Fruit fly (Drosophila melanogaster) whole organism, embryonic: ENCODE results near the gene ATP7.

Source experiments
- Bgb ChIP-seq: fragments of 200-800 bp; sonication (Bioruptor generic); IDR thresholded peaks from 2 replicates; pipeline ENCODE4 v1.3.6; 2022; ENCODE audit warnings: missing biosample characterization, missing genetic modification characterization; ENCODE audit not compliant: partially characterized antibody
- CG10267 ChIP-seq: fragments of 200-800 bp; sonication (Bioruptor generic); optimal IDR thresholded peaks from 2 replicates; lab custom pipeline; 2018; ENCODE audit warnings: missing biosample characterization, mild to moderate bottlenecking, missing genetic modification characterization, moderate library complexity
- CG10431 ChIP-seq: fragments of 200-800 bp; sonication (Bioruptor generic); optimal IDR thresholded peaks from 3 replicates; lab custom pipeline; 2018; ENCODE audit warnings: missing biosample characterization, mild to moderate bottlenecking, missing genetic modification characterization
- CG12104 ChIP-seq: fragments of 200-800 bp; sonication (Bioruptor generic); optimal IDR thresholded peaks from 3 replicates; lab custom pipeline; 2016; ENCODE audit warnings: missing biosample characterization, missing genetic modification characterization
- CG12391 ChIP-seq: fragments of 200-800 bp; sonication (Bioruptor generic); optimal IDR thresholded peaks from 3 replicates; lab custom pipeline; 2018; ENCODE audit warnings: missing biosample characterization, mild to moderate bottlenecking, missing genetic modification characterization, moderate library complexity
- CG12659 ChIP-seq: fragments of 200-800 bp; sonication (Bioruptor generic); optimal IDR thresholded peaks from 3 replicates; lab custom pipeline; 2017; ENCODE audit warnings: mild to moderate bottlenecking, missing biosample characterization, missing genetic modification reagents, missing genetic modification characterization
- CG13424 ChIP-seq: fragments of 200-800 bp; sonication (Bioruptor generic); optimal IDR thresholded peaks from 2 replicates; lab custom pipeline; 2019; ENCODE audit warnings: missing biosample characterization, mild to moderate bottlenecking, missing genetic modification characterization, moderate library complexity
- CG15514 ChIP-seq: fragments of 200-800 bp; sonication (Bioruptor generic); optimal IDR thresholded peaks from 3 replicates; lab custom pipeline; 2017; ENCODE audit warnings: missing biosample characterization, missing genetic modification characterization, mild to moderate bottlenecking, moderate library complexity, missing genetic modification reagents
- CG16813 ChIP-seq: fragments of 200-800 bp; sonication (Bioruptor generic); IDR thresholded peaks from 3 replicates; pipeline ENCODE4 v1.3.6; 2022; ENCODE audit warnings: missing biosample characterization, missing genetic modification characterization; ENCODE audit not compliant: partially characterized antibody
- CG17186 ChIP-seq: fragments of 200-800 bp; sonication (Bioruptor generic); optimal IDR thresholded peaks from 3 replicates; lab custom pipeline; 2017; ENCODE audit warnings: missing biosample characterization, missing genetic modification reagents, missing genetic modification characterization
- CG17359 ChIP-seq: fragments of 200-800 bp; sonication (Bioruptor generic); optimal IDR thresholded peaks from 3 replicates; lab custom pipeline; 2018; ENCODE audit warnings: missing biosample characterization, mild to moderate bottlenecking, missing genetic modification characterization, moderate library complexity
- CG17361 ChIP-seq: fragments of 200-800 bp; sonication (Bioruptor generic); IDR thresholded peaks from 3 replicates; pipeline ENCODE4 v1.3.6; 2022; ENCODE audit warnings: missing biosample characterization, missing genetic modification characterization
- CG17385 ChIP-seq: fragments of 200-800 bp; sonication (Bioruptor generic); optimal IDR thresholded peaks from 3 replicates; lab custom pipeline; 2018; ENCODE audit warnings: missing biosample characterization, mild to moderate bottlenecking, missing genetic modification characterization
- CG30403 ChIP-seq: fragments of 200-800 bp; sonication (Bioruptor generic); optimal IDR thresholded peaks from 3 replicates; lab custom pipeline; 2016; ENCODE audit warnings: missing biosample characterization, missing genetic modification characterization
- CG34224 ChIP-seq: fragments of 200-800 bp; sonication (Bioruptor generic); IDR thresholded peaks from 3 replicates; pipeline ENCODE4 v1.3.6; 2022; ENCODE audit warnings: missing biosample characterization, missing genetic modification characterization; ENCODE audit not compliant: partially characterized antibody
- CG4282 ChIP-seq: fragments of 200-800 bp; sonication (Bioruptor generic); optimal IDR thresholded peaks from 2 replicates; lab custom pipeline; 2016; ENCODE audit warnings: missing biosample characterization, missing genetic modification characterization
- CG4328 ChIP-seq: fragments of 200-800 bp; sonication (Bioruptor generic); optimal IDR thresholded peaks from 3 replicates; lab custom pipeline; 2017; ENCODE audit warnings: missing biosample characterization, missing genetic modification reagents, missing genetic modification characterization
- CG6683 ChIP-seq: fragments of 200-800 bp; sonication (Bioruptor generic); optimal IDR thresholded peaks from 2 replicates; lab custom pipeline; 2017; ENCODE audit warnings: missing biosample characterization, mild to moderate bottlenecking, missing genetic modification characterization, missing genetic modification reagents
- CG6689 ChIP-seq: fragments of 200-800 bp; sonication (Bioruptor generic); IDR thresholded peaks from 2 replicates; pipeline ENCODE4 v1.3.6; 2022; ENCODE audit warnings: missing biosample characterization, missing genetic modification characterization
- CG6813 ChIP-seq: fragments of 200-800 bp; sonication (Bioruptor generic); optimal IDR thresholded peaks from 2 replicates; lab custom pipeline; 2017; ENCODE audit warnings: missing biosample characterization, missing genetic modification characterization, mild to moderate bottlenecking, moderate library complexity, missing genetic modification reagents
- CG6854 ChIP-seq: fragments of 200-800 bp; sonication (Bioruptor generic); optimal IDR thresholded peaks from 3 replicates; lab custom pipeline; 2017; ENCODE audit warnings: missing biosample characterization, mild to moderate bottlenecking, missing genetic modification characterization
- CG7556 ChIP-seq: fragments of 200-800 bp; sonication (Bioruptor generic); optimal IDR thresholded peaks from 2 replicates; lab custom pipeline; 2017; ENCODE audit warnings: missing biosample characterization, mild to moderate bottlenecking, missing genetic modification characterization
- CG7839 ChIP-seq: fragments of 200-800 bp; sonication (Bioruptor generic); optimal IDR thresholded peaks from 3 replicates; lab custom pipeline; 2018; ENCODE audit warnings: missing biosample characterization, mild to moderate bottlenecking, missing genetic modification characterization, moderate library complexity
- CG8089 ChIP-seq: fragments of 200-800 bp; sonication (Bioruptor generic); optimal IDR thresholded peaks from 3 replicates; lab custom pipeline; 2016; ENCODE audit warnings: missing biosample characterization, missing genetic modification characterization
- CG9437 ChIP-seq: fragments of 200-800 bp; sonication (Bioruptor generic); optimal IDR thresholded peaks from 2 replicates; lab custom pipeline; 2018; ENCODE audit warnings: missing biosample characterization, mild to moderate bottlenecking, missing genetic modification characterization
- CG9932 ChIP-seq: fragments of 200-800 bp; sonication (Bioruptor generic); IDR thresholded peaks from 2 replicates; pipeline ENCODE4 v1.3.6; 2022; ENCODE audit warnings: missing biosample characterization, missing genetic modification characterization
- Dip3 ChIP-seq: fragments of 200-800 bp; sonication (Bioruptor generic); optimal IDR thresholded peaks from 3 replicates; lab custom pipeline; 2016; ENCODE audit warnings: missing biosample characterization, missing genetic modification characterization
- Fer1 ChIP-seq: fragments of 200-800 bp; sonication (Bioruptor generic); optimal IDR thresholded peaks from 2 replicates; lab custom pipeline; 2017; ENCODE audit warnings: missing biosample characterization, mild to moderate bottlenecking, missing genetic modification characterization
- H2.0 ChIP-seq: fragments of 200-800 bp; sonication (Bioruptor generic); IDR thresholded peaks from 2 replicates; pipeline ENCODE4 v1.3.6; 2022; ENCODE audit warnings: missing biosample characterization, missing genetic modification characterization
- HLH3B ChIP-seq: fragments of 200-800 bp; sonication (Bioruptor generic); IDR thresholded peaks from 2 replicates; pipeline ENCODE4 v1.3.6; 2022; ENCODE audit warnings: missing biosample characterization, missing genetic modification characterization
- Hey ChIP-seq: fragments of 200-800 bp; sonication (Bioruptor generic); optimal IDR thresholded peaks from 3 replicates; lab custom pipeline; 2018; ENCODE audit warnings: missing biosample characterization, mild to moderate bottlenecking, missing genetic modification characterization
- HmgZ ChIP-seq: fragments of 200-800 bp; sonication (Bioruptor generic); optimal IDR thresholded peaks from 2 replicates; lab custom pipeline; 2018; ENCODE audit warnings: missing biosample characterization, mild to moderate bottlenecking, missing genetic modification characterization
- Hr3 ChIP-seq: fragments of 200-800 bp; sonication (Bioruptor generic); optimal IDR thresholded peaks from 3 replicates; lab custom pipeline; 2016; ENCODE audit warnings: missing biosample characterization, missing genetic modification characterization
- Med ChIP-seq: fragments of 200-800 bp; sonication (Bioruptor generic); peaks from one replicate; lab custom pipeline; 2016; ENCODE audit warnings: missing biosample characterization, missing genetic modification characterization, mild to moderate bottlenecking, inconsistent platforms, moderate library complexity
- NfI ChIP-seq: fragments of 200-800 bp; sonication (Bioruptor generic); optimal IDR thresholded peaks from 3 replicates; lab custom pipeline; 2018; ENCODE audit warnings: missing biosample characterization, mild to moderate bottlenecking, missing genetic modification characterization, moderate library complexity
- Oli ChIP-seq: fragments of 200-800 bp; sonication (Bioruptor generic); optimal IDR thresholded peaks from 2 replicates; lab custom pipeline; 2018; ENCODE audit warnings: missing biosample characterization, mild to moderate bottlenecking, missing genetic modification characterization, moderate library complexity
- Xbp1 ChIP-seq: fragments of 200-800 bp; sonication (Bioruptor generic); optimal IDR thresholded peaks from 3 replicates; lab custom pipeline; 2016; ENCODE audit warnings: missing biosample characterization, mild to moderate bottlenecking, missing genetic modification characterization
- dmrt99B ChIP-seq: fragments of 200-800 bp; sonication (Bioruptor generic); optimal IDR thresholded peaks from 2 replicates; lab custom pipeline; 2018; ENCODE audit warnings: missing biosample characterization, mild to moderate bottlenecking, missing genetic modification characterization, moderate library complexity
- exex ChIP-seq: fragments of 200-800 bp; sonication (Bioruptor generic); optimal IDR thresholded peaks from 4 replicates; lab custom pipeline; 2018; ENCODE audit warnings: missing biosample characterization, mild to moderate bottlenecking, missing genetic modification characterization, moderate library complexity
- fd3F ChIP-seq: fragments of 200-800 bp; sonication (Bioruptor generic); optimal IDR thresholded peaks from 2 replicates; lab custom pipeline; 2018; ENCODE audit warnings: missing biosample characterization, mild to moderate bottlenecking, missing genetic modification characterization, moderate library complexity
- ind ChIP-seq: fragments of 200-800 bp; sonication (Bioruptor generic); optimal IDR thresholded peaks from 3 replicates; lab custom pipeline; 2016; ENCODE audit warnings: missing biosample characterization, missing genetic modification characterization
- lmd ChIP-seq: fragments of 200-800 bp; sonication (Bioruptor generic); IDR thresholded peaks from 2 replicates; pipeline ENCODE4 v1.3.6; 2022; ENCODE audit warnings: missing biosample characterization, missing genetic modification characterization
- onecut ChIP-seq: fragments of 200-800 bp; sonication (Bioruptor generic); IDR thresholded peaks from 2 replicates; pipeline ENCODE4 v1.3.6; 2022; ENCODE audit warnings: missing biosample characterization, missing genetic modification characterization
- pum ChIP-seq: fragments of 200-800 bp; sonication (Bioruptor generic); optimal IDR thresholded peaks from 2 replicates; lab custom pipeline; 2016; ENCODE audit warnings: missing biosample characterization, missing genetic modification characterization
- ranshi ChIP-seq: fragments of 200-800 bp; sonication (Bioruptor generic); IDR thresholded peaks from 2 replicates; pipeline ENCODE4 v1.3.6; 2022; ENCODE audit warnings: missing biosample characterization, missing genetic modification characterization
- sens ChIP-seq: fragments of 200-800 bp; sonication (Bioruptor generic); peaks from one replicate; lab custom pipeline; 2016; ENCODE audit warnings: missing biosample characterization, missing genetic modification characterization
- slbo ChIP-seq: fragments of 200-800 bp; sonication (Bioruptor generic); IDR thresholded peaks from 2 replicates; pipeline ENCODE4 v1.3.6; 2022; ENCODE audit warnings: missing biosample characterization, missing genetic modification characterization
- so ChIP-seq: fragments of 200-800 bp; sonication (Bioruptor generic); IDR thresholded peaks from 3 replicates; pipeline ENCODE4 v1.3.6; 2022; ENCODE audit warnings: missing biosample characterization, missing genetic modification characterization
- sug ChIP-seq: fragments of 200-800 bp; optimal IDR thresholded peaks from 2 replicates; lab custom pipeline; 2019; ENCODE audit warnings: missing biosample characterization, mild to moderate bottlenecking, missing genetic modification characterization, moderate library complexity
- vfl ChIP-seq: fragments of 200-800 bp; sonication (Bioruptor generic); optimal IDR thresholded peaks from 2 replicates; lab custom pipeline; 2016; ENCODE audit warnings: missing biosample characterization, missing genetic modification characterization

Gene ATP7

DNA sequence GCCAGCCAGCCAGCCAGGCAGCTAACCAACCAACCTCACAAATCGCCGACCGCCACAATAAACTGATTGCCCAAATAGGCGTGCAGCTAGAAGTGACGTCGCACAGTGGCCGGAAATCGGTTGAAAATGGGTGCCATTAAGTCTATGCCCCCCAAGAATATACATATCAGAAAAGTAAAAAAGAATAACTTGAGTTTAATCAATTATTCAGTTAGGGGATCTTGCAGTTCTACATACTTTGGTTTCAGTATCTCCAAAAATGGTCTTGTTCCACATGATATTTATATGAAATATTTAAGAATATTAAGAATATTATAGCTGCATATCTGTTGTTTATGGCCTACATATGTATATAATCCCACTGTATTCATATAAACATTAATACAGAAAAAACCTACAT lies 30.5 kb downstream of the ATP7 start (continued):
- TF ChIP-seq CG4328 (peak; percentile 46), CG10431 (GFP tag; lab: Kevin White, UChicago) (no peak), onecut (GFP tag; lab: Robert Waterston, UW) (no peak), CG12104 (GFP tag; lab: Kevin White, UChicago) (peak; percentile 29), CG4282 (GFP tag; lab: Kevin White, UChicago) (peak; percentile 16), HLH3B (GFP tag; lab: Robert Waterston, UW) (peak; percentile 10; the same call in 1 of the 2 replicates), CG30403 (GFP tag; lab: Kevin White, UChicago) (peak; percentile 38), fd3F (GFP tag; lab: Kevin White, UChicago) (peak; percentile 48), Bgb (GFP tag; lab: Robert Waterston, UW) (no peak), CG8089 (no peak), sens (peak; percentile 66), vfl (GFP tag; lab: Kevin White, UChicago) (no peak), ind (GFP tag; lab: Kevin White, UChicago) (peak; percentile 29), sug (peak; percentile 47), CG7556 (peak; percentile 53), CG17385 (GFP tag; lab: Kevin White, UChicago) (peak; percentile 51), CG12391 (peak; percentile 44), CG6854 (GFP tag; lab: Kevin White, UChicago) (peak; percentile 24), CG16813 (GFP tag; lab: Robert Waterston, UW) (no peak), CG9932 (GFP tag; lab: Robert Waterston, UW) (peak; percentile 58), pum (GFP tag; lab: Kevin White, UChicago) (no peak), CG13424 (tag; lab: Kevin White, UChicago) (peak; percentile 61), CG6689 (GFP tag; lab: Robert Waterston, UW) (peak; percentile 33; the same call in 1 of the 2 replicates), Hr3 (GFP tag; lab: Kevin White, UChicago) (peak; percentile 16), CG10267 (tag; lab: Kevin White, UChicago) (peak; percentile 6), Hey (tag; lab: Kevin White, UChicago) (peak; percentile 2), Fer1 (GFP tag; lab: Kevin White, UChicago) (peak; percentile 50), HmgZ (tag; lab: Kevin White, UChicago) (no peak), CG7839 (tag; lab: Kevin White, UChicago) (peak; percentile 20), Oli (peak; percentile 60), CG6683 (GFP tag; lab: Kevin White, UChicago) (peak; percentile 5), CG6813 (GFP tag; lab: Kevin White, UChicago) (peak; percentile 27), ranshi (GFP tag; lab: Robert Waterston, UW) (peak; percentile 41; the same call in 1 of the 2 replicates), slbo (GFP tag; lab: Robert Waterston, UW) (peak; percentile 60), NfI (GFP tag; lab: Kevin White, UChicago) (peak; percentile 41), CG34224 (GFP tag; lab: Robert Waterston, UW) (peak; percentile 30; the same call in 1 of the 3 replicates), so (GFP tag; lab: Robert Waterston, UW) (no peak), exex (tag; lab: Kevin White, UChicago) (peak; percentile 26), Med (GFP tag; lab: Kevin White, UChicago) (peak; percentile 73), Dip3 (GFP tag; lab: Kevin White, UChicago) (peak; percentile 10), CG15514 (GFP tag; lab: Kevin White, UChicago) (peak; percentile 45), CG17359 (tag; lab: Kevin White, UChicago) (peak; percentile 37), CG17186 (GFP tag; lab: Kevin White, UChicago) (no peak), CG17361 (GFP tag; lab: Robert Waterston, UW) (0 out of 3 replicates have a peak, but pooled peaks have one; percentile 14), CG12659 (GFP tag; lab: Kevin White, UChicago) (peak; percentile 58), H2.0 (GFP tag; lab: Robert Waterston, UW) (0 out of 2 replicates have a peak, but pooled peaks have one; percentile 17), CG9437 (GFP tag; lab: Kevin White, UChicago) (peak; percentile 16), lmd (peak; percentile 50; the same call in 1 of the 2 replicates), Xbp1 (GFP tag; lab: Kevin White, UChicago) (peak; percentile 33), dmrt99B (tag; lab: Kevin White, UChicago) (peak; percentile 37)
